Worm (Caenorhabditis elegans): ENCODE measurements around the gene nhr-152.
"Not testable (repeated sequence)": the region's sequence is repeated elsewhere in the genome, so short reads cannot be mapped to it uniquely, and the experiment has no call there.

The nhr-152 gene

DNA sequence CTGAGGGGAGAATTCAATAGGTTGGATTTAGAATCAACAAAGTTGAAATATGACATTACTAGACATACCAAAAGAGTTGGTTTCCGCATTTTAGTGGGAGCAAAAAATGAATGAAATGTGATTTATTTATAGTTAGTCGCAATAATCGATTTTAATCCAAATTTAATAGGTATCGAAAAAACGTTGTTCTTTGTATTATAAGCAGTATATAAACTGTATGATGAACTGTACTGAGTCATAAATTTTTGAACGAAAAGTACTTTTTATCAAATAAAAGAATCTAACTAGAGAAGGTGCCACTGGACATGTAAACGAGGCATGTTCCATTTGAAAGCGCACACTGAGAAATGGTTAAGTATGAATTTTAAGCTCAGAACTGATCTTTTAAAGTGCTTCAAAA, 3.7 kb downstream of the nhr-152 start, which contains the start of gene C12D5.9:
Gene C12D5.9, minus strand, starts transcription at position 101 of the 400 bp plus-strand sequence.
- no peak for TF ChIP-seq F13C5.2 (tag; optimal IDR thresholded peaks at IDR 0.05)
- TF ChIP-seq aly-1 (tag; optimal IDR thresholded peaks at IDR 0.05) = no peak
- TF ChIP-seq ceh-36 (tag; optimal IDR thresholded peaks at IDR 0.05) = no peak
- no peak for TF ChIP-seq scrt-1 (GFP tag; IDR thresholded peaks at IDR 0.05)
- TF ChIP-seq hnd-1 (tag; optimal IDR thresholded peaks at IDR 0.05) = no peak
- no peak for TF ChIP-seq tbx-11 (GFP tag; IDR thresholded peaks at IDR 0.05)
- no peak for TF ChIP-seq pes-1 (GFP tag; IDR thresholded peaks at IDR 0.05)
- no peak for TF ChIP-seq ama-1 (optimal IDR thresholded peaks at IDR 0.05)
- TF ChIP-seq hmbx-1 (tag; optimal IDR thresholded peaks at IDR 0.05) = no peak
- TF ChIP-seq B0310.2 (tag; optimal IDR thresholded peaks at IDR 0.05) = no peak
- no peak for TF ChIP-seq sea-1 (GFP tag; conservative IDR thresholded peaks at IDR 0.05)
- TF ChIP-seq tra-4 (tag; optimal IDR thresholded peaks at IDR 0.05) = no peak
- TF ChIP-seq hmg-4 (GFP tag; optimal IDR thresholded peaks at IDR 0.05) = no peak
- no peak for TF ChIP-seq ceh-13 (GFP tag; optimal IDR thresholded peaks at IDR 0.05)
- no peak for TF ChIP-seq ets-7 (tag; optimal IDR thresholded peaks at IDR 0.05)
- no peak for TF ChIP-seq flt-1 (GFP tag; IDR thresholded peaks at IDR 0.05)

DNA sequence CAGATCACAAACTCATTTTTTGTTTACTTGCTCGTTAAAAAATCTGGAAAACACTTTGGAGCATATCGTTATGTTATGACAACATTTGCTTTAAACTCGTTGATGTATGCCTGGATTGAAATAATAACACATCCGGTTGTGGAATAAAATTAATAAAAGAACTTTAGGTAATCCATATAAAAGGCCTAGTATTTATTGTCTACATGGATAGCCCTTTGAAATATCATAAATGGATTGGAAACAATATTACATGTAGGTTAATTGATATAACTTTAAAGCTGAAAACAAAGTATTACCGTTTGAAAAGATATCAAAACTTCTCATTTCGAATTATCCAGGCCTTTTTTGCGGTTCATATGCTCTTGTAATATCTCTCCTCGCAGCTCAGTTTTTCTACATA, 4.5 kb downstream of the nhr-152 start:
- TF ChIP-seq ets-7 (tag; optimal IDR thresholded peaks at IDR 0.05) = no peak

DNA sequence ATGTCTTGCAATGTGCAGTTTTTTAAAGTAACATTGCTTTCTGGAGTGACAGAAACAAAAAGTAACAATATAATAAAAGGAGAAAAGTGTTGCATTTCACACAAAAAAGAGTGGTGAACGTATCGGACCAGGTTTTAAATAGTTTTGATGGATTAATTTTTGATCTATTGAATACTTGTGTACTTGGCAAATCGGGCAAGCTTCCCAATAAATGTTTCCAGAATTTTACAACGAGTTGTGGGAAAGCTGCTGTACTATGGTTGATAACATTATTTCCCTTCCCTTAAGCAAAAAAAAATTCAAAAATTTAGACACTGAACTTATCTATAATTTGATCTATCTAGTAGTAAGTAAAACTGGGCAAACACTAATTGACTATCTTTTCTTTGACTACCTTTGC, 7.2 kb downstream of the nhr-152 start, which contains the start of gene C12D5.10:
Gene C12D5.10, minus strand, starts transcription at position 101 of the 400 bp plus-strand sequence.
- no peak for TF ChIP-seq sea-1 (GFP tag; conservative IDR thresholded peaks at IDR 0.05)
- no peak for TF ChIP-seq F13C5.2 (tag; optimal IDR thresholded peaks at IDR 0.05)
- TF ChIP-seq B0310.2 (tag; optimal IDR thresholded peaks at IDR 0.05) = no peak

DNA sequence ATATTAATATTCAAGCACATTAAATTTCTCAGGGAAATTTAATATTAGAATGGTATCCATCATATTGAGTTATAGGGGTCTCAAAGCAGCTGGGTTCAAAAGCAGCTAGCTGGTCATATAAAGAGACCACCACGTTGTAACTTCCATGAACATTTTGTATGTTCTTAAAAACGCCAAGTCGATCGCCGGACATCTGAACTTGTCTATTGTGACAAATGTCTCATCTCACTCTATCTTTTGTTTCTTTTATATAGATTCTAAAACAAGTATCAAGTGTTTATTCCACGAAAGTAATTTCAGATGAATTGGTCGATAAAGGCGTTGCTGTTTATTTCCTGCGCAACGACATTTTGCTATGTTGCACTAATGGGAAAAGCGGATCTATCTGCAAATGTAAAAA, 10.7 kb downstream of the nhr-152 start, which contains the start of gene ZK105.3:
Gene ZK105.3, plus strand, starts transcription at position 301 of the 400 bp plus-strand sequence.
- no peak for TF ChIP-seq hmg-4 (GFP tag; optimal IDR thresholded peaks at IDR 0.05)
- TF ChIP-seq hmbx-1 (tag; optimal IDR thresholded peaks at IDR 0.05) = no peak
- no peak for TF ChIP-seq aly-1 (tag; optimal IDR thresholded peaks at IDR 0.05)
- no peak for TF ChIP-seq tra-4 (tag; optimal IDR thresholded peaks at IDR 0.05)

DNA sequence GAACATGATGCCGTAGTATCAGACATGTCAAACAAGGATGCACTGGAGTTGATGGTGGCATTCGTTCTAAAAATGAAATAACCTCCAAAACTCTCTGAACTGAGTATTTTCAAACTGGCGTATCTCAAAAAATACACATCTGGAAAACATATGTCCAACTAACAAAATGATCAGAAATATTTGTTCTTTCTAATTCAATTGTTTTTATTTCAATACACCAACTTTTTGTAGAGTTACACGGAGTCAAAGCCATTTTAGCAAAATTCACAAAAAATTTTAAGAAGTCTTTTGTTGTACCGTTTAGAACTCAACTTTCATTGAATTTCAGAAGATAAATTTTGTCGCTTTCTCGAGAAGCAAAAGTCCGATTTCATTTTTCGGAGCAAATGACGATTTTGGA, 17.4 kb downstream of the nhr-152 start, which contains the start of gene srsx-40:
Gene srsx-40, minus strand, starts transcription at position 101 of the 400 bp plus-strand sequence.
- TF ChIP-seq ama-1 (optimal IDR thresholded peaks at IDR 0.05); pes-1 (GFP tag; IDR thresholded peaks at IDR 0.05); tra-4 (tag; optimal IDR thresholded peaks at IDR 0.05): not testable (repeated sequence)

DNA sequence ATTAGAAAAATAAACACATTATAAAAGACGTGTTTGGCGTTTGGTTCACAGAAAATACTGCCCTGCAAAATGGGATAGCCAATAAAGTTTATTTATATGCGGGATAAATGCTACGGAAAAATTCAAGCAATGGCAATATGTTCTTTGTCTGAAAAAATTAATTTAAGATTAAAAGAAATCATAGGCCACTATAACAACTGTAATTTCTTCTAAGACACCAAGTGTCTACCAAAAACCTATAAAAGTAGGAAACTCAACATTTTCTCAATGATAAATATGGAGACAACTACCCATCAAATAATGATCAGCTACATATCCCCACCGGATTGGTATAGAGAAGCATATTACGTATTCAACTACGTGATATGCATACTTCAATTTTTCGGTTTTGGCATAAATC, 19.2 kb downstream of the nhr-152 start, which contains the start of gene srw-3:
Gene srw-3, plus strand, starts transcription at position 301 of the 400 bp plus-strand sequence.
- no peak for TF ChIP-seq sea-1 (GFP tag; conservative IDR thresholded peaks at IDR 0.05)
- TF ChIP-seq scrt-1 (GFP tag; IDR thresholded peaks at IDR 0.05) = no peak
- TF ChIP-seq B0310.2 (tag; optimal IDR thresholded peaks at IDR 0.05) = no peak
- TF ChIP-seq flt-1 (GFP tag; IDR thresholded peaks at IDR 0.05) = no peak
- no peak for TF ChIP-seq hnd-1 (tag; optimal IDR thresholded peaks at IDR 0.05)
- TF ChIP-seq tbx-11 (GFP tag; IDR thresholded peaks at IDR 0.05) = no peak
- TF ChIP-seq tra-4 (tag; optimal IDR thresholded peaks at IDR 0.05) = no peak
- no peak for TF ChIP-seq aly-1 (tag; optimal IDR thresholded peaks at IDR 0.05)

DNA sequence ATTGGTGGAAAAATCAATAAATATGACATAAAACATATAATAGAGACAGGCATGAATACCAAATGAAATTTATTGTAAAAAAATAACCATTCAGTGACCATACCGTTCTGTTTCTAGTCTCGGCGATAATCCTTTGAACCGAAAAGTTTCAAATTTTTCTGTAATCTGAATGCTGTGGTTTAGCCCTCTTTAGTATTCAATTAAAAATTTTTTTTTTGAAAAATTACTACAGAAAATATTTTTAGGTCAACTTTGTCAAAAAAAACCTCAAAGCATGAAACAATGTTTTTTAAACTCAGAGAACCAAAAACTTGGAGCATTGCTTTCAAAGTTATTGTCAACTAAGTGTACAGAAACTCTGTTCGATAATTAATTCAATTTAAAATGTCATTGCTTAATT, 22.4 kb downstream of the nhr-152 start, which contains the start of gene ZK105.11:
Gene ZK105.11, minus strand, starts transcription at position 101 of the 400 bp plus-strand sequence.
- no peak for TF ChIP-seq tbx-11 (GFP tag; IDR thresholded peaks at IDR 0.05)
- no peak for TF ChIP-seq tra-4 (tag; optimal IDR thresholded peaks at IDR 0.05)
- no peak for TF ChIP-seq sea-1 (GFP tag; conservative IDR thresholded peaks at IDR 0.05)
- no peak for TF ChIP-seq hnd-1 (tag; optimal IDR thresholded peaks at IDR 0.05)

DNA sequence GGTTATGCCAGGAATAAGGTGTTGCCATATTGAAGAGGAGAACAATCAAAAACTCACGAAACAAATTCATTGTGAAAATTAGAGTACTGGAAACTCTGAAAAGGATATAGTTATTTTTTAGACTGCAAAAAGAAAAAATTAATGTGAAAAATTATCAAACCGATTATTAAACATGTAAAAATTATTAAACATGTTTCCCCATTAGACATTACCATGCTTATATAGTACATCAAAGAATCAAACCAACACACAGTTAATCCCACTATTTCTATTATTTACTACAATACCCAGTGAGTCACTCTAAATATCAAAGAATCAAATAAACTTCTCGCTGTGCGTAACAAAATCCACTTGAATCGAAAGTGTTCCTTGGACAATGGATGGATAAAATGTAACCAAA, 26.9 kb downstream of the nhr-152 start, which contains the start of gene ZK105.13:
Gene ZK105.13, minus strand, starts transcription at position 101 of the 400 bp plus-strand sequence.
- TF ChIP-seq tra-4 (tag; optimal IDR thresholded peaks at IDR 0.05) (no peak), hmg-4 (GFP tag; optimal IDR thresholded peaks at IDR 0.05) (no peak), ets-7 (tag; optimal IDR thresholded peaks at IDR 0.05) (no peak), hnd-1 (tag; optimal IDR thresholded peaks at IDR 0.05) (no peak), tbx-11 (GFP tag; IDR thresholded peaks at IDR 0.05) (no peak), hmbx-1 (tag; optimal IDR thresholded peaks at IDR 0.05) (no peak), ceh-36 (tag; optimal IDR thresholded peaks at IDR 0.05) (no peak), pes-1 (GFP tag; IDR thresholded peaks at IDR 0.05) (no peak), scrt-1 (GFP tag; IDR thresholded peaks at IDR 0.05) (no peak), ceh-13 (GFP tag; optimal IDR thresholded peaks at IDR 0.05) (no peak), tbx-37 (GFP tag; conservative IDR thresholded peaks at IDR 0.05) (no peak), ama-1 (optimal IDR thresholded peaks at IDR 0.05) (no peak), flt-1 (GFP tag; IDR thresholded peaks at IDR 0.05) (no peak), B0310.2 (tag; optimal IDR thresholded peaks at IDR 0.05) (no peak), sea-1 (GFP tag; conservative IDR thresholded peaks at IDR 0.05) (no peak), F13C5.2 (tag; optimal IDR thresholded peaks at IDR 0.05) (no peak), aly-1 (tag; optimal IDR thresholded peaks at IDR 0.05) (no peak)

DNA sequence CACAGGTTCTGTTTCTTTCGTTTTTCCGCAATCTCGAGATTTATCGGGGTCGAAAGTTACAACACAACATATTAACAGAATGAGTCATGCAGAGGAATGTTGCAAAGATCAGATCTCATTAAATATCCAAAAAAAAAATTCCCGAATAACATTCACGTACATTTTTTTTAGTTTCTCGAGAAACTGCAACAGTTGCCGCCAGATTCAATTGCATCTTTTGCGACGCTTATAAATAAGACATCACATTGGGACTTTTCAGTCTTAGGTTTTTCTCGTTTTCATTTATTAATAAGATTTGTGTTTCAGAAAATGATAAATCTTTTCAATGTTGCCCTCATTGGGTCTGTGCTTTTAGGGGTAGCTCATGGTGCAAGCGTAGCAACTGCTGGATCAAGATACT, 27.5 kb downstream of the nhr-152 start, which contains the start of gene ZK105.1:
Gene ZK105.1, plus strand, starts transcription at position 301 of the 400 bp plus-strand sequence.
- TF ChIP-seq ceh-13 (GFP tag; optimal IDR thresholded peaks at IDR 0.05) = no peak
- TF ChIP-seq tra-4 (tag; optimal IDR thresholded peaks at IDR 0.05) = no peak
- TF ChIP-seq hmbx-1 (tag; optimal IDR thresholded peaks at IDR 0.05) = no peak
- TF ChIP-seq B0310.2 (tag; optimal IDR thresholded peaks at IDR 0.05) = no peak
- TF ChIP-seq F13C5.2 (tag; optimal IDR thresholded peaks at IDR 0.05) = no peak
- no peak for TF ChIP-seq hmg-4 (GFP tag; optimal IDR thresholded peaks at IDR 0.05)
- TF ChIP-seq pes-1 (GFP tag; IDR thresholded peaks at IDR 0.05) = no peak

All from whole organism, early embryonic.